Worm (Caenorhabditis elegans) whole organism, L4 larva: ENCODE measurements around the gene best-21.
"Not testable (repeated sequence)": the region's sequence is repeated elsewhere in the genome, so short reads cannot be mapped to it uniquely, and the experiment has no call there.

Experiments used
- F10B5.3 ChIP-seq: sonication (generic microtip); optimal IDR thresholded peaks from 2 replicates; lab custom pipeline; 2016; ENCODE audit warnings: mild to moderate bottlenecking, missing genetic modification characterization, missing compliant biosample characterization
- aha-1 ChIP-seq: fragments of 150-350 bp; peaks from one replicate; lab custom pipeline; 2014; ENCODE audit warnings: missing biosample characterization, missing genetic modification characterization
- ama-1 ChIP-seq: fragments of 150-350 bp; optimal IDR thresholded peaks from 2 replicates; lab custom pipeline; 2014; ENCODE audit warnings: inconsistent platforms, mixed read lengths
- ceh-62 ChIP-seq: sonication (generic microtip); optimal IDR thresholded peaks from 2 replicates; lab custom pipeline; 2017; ENCODE audit warnings: missing biosample characterization, missing genetic modification characterization
- ctbp-1 ChIP-seq: fragments of 200-800 bp; sonication (Bioruptor generic); IDR thresholded peaks from 2 replicates; pipeline ENCODE4 v1.3.6; 2022; ENCODE audit warnings: missing genetic modification reagents, missing genetic modification characterization, missing compliant biosample characterization
- daf-16 ChIP-seq, 3 experiments: sonication (generic microtip); optimal IDR thresholded peaks; 2 replicates each; lab custom pipeline; 2016 to 2017; ENCODE audit warnings: missing genetic modification characterization in 3 of 3, missing genetic modification reagents in 3 of 3, mild to moderate bottlenecking in 2 of 3, missing compliant biosample characterization in 2 of 3, missing biosample characterization in 1 of 3, moderate library complexity in 1 of 3
- daf-19 ChIP-seq: fragments of 200-800 bp; sonication (Bioruptor generic); conservative IDR thresholded peaks from 2 replicates; pipeline ENCODE4 v1.3.6; 2022; ENCODE audit warnings: missing genetic modification characterization, missing compliant biosample characterization
- daf-8 ChIP-seq: fragments of 200-800 bp; sonication (Bioruptor generic); IDR thresholded peaks from 2 replicates; pipeline ENCODE4 v1.3.6; 2022; ENCODE audit warnings: missing genetic modification characterization, missing compliant biosample characterization
- dpl-1 ChIP-seq: fragments of 150-350 bp; optimal IDR thresholded peaks from 2 replicates; lab custom pipeline; 2014; ENCODE audit warnings: missing biosample characterization, missing genetic modification reagents, missing genetic modification characterization
- gei-8 ChIP-seq: fragments of 200-800 bp; sonication (Bioruptor generic); optimal IDR thresholded peaks from 2 replicates; lab custom pipeline; 2018; ENCODE audit warnings: mild to moderate bottlenecking, missing genetic modification characterization, missing compliant biosample characterization
- hif-1 ChIP-seq, 2 experiments: sonication (generic microtip); optimal IDR thresholded peaks; 2 replicates each; lab custom pipeline; 2016 to 2017; ENCODE audit warnings: missing compliant biosample characterization in 2 of 2, missing genetic modification characterization in 2 of 2, missing genetic modification reagents in 2 of 2, missing genotype in 2 of 2, mild to moderate bottlenecking in 1 of 2
- jun-1 ChIP-seq: fragments of 150-350 bp; optimal IDR thresholded peaks from 2 replicates; lab custom pipeline; 2014; ENCODE audit warnings: missing biosample characterization, missing genetic modification reagents, missing genetic modification characterization
- lin-13 ChIP-seq: fragments of 150-350 bp; optimal IDR thresholded peaks from 2 replicates; lab custom pipeline; 2014; ENCODE audit warnings: missing biosample characterization, missing genetic modification reagents, missing genetic modification characterization
- lin-38 ChIP-seq: fragments of 200-800 bp; sonication (Bioruptor generic); IDR thresholded peaks from 2 replicates; pipeline ENCODE4 v1.3.6; 2022; ENCODE audit warnings: missing genetic modification reagents, missing genetic modification characterization, missing compliant biosample characterization
- lsy-2 ChIP-seq, 2 experiments: fragments of 150-350 bp in 1 of 2; sonication (generic microtip) in 1 of 2; optimal IDR thresholded peaks; 2 replicates each; lab custom pipeline; 2014 to 2017; ENCODE audit warnings: missing biosample characterization in 2 of 2, missing genetic modification characterization in 2 of 2
- mdt-29 ChIP-seq: fragments of 200-800 bp; sonication (Bioruptor generic); IDR thresholded peaks from 2 replicates; pipeline ENCODE4 v1.3.6; 2022; ENCODE audit warnings: missing genetic modification reagents, missing genetic modification characterization, missing compliant biosample characterization
- mep-1 ChIP-seq: fragments of 150-350 bp; sonication (generic microtip); optimal IDR thresholded peaks from 3 replicates; lab custom pipeline; 2014; ENCODE audit warnings: missing biosample characterization, missing genetic modification characterization
- nhr-102 ChIP-seq: sonication (generic microtip); optimal IDR thresholded peaks from 2 replicates; lab custom pipeline; 2016; ENCODE audit warnings: mild to moderate bottlenecking, missing genetic modification characterization, moderate library complexity, missing compliant biosample characterization
- nhr-41 ChIP-seq: fragments of 200-800 bp; sonication (Bioruptor generic); IDR thresholded peaks from 2 replicates; pipeline ENCODE4 v1.3.6; 2022; ENCODE audit warnings: missing genetic modification reagents, missing genetic modification characterization, missing compliant biosample characterization
- nhr-48 ChIP-seq: sonication (generic microtip); optimal IDR thresholded peaks from 2 replicates; lab custom pipeline; 2016; ENCODE audit warnings: mild to moderate bottlenecking, missing genetic modification characterization, missing compliant biosample characterization
- skn-1 ChIP-seq: fragments of 150-350 bp; optimal IDR thresholded peaks from 2 replicates; lab custom pipeline; 2014; ENCODE audit warnings: missing biosample characterization, missing genetic modification characterization
- snpc-1.2 ChIP-seq: fragments of 200-800 bp; sonication (Bioruptor generic); IDR thresholded peaks from 2 replicates; pipeline ENCODE4 v1.3.6; 2022; ENCODE audit warnings: missing genetic modification reagents, missing genetic modification characterization, missing compliant biosample characterization
- spr-1 ChIP-seq: sonication (generic microtip); optimal IDR thresholded peaks from 2 replicates; lab custom pipeline; 2016; ENCODE audit warnings: mild to moderate bottlenecking, missing genetic modification characterization, missing compliant biosample characterization
- unc-62 ChIP-seq, 3 experiments: fragments of 150-350 bp in 1 of 3; sonication (generic microtip); optimal IDR thresholded peaks in 2 of 3; peaks in 1 of 3; 1 replicate in 1 of 3; 2 replicates in 2 of 3; lab custom pipeline; 2014 to 2017; ENCODE audit warnings: missing biosample characterization in 3 of 3, missing genetic modification characterization in 3 of 3, missing genetic modification reagents in 3 of 3, missing genotype in 1 of 3
- vab-7 ChIP-seq: fragments of 200-800 bp; sonication (Bioruptor generic); IDR thresholded peaks from 2 replicates; pipeline ENCODE4 v1.3.6; 2022; ENCODE audit warnings: missing genetic modification reagents, missing genetic modification characterization, missing compliant biosample characterization
- ztf-7 ChIP-seq: fragments of 150-350 bp; optimal IDR thresholded peaks from 2 replicates; lab custom pipeline; 2014; ENCODE audit warnings: missing biosample characterization, missing genetic modification characterization

The best-21 gene

ce11 chrIV:15291162-15291561, 11.1 kb upstream of the best-21 start, which contains the start of gene pqn-90:
Gene pqn-90 (minus strand): TSS chrIV:15291262.
- TF ChIP-seq aha-1: peak; percentile 26
- no peak for TF ChIP-seq skn-1 (tag; lab: Kevin White, UChicago)

ce11 chrIV:15291607-15292006, 10.6 kb upstream of the best-21 start, which contains the start of gene pqn-91:
Gene pqn-91 (plus strand): TSS chrIV:15291907.
- no peak for TF ChIP-seq gei-8 (GFP tag; lab: Kevin White, UChicago)
- peak; percentile 33 for TF ChIP-seq aha-1
- TF ChIP-seq nhr-48 (tag; lab: Kevin White, UChicago): no peak
- TF ChIP-seq daf-19 (GFP tag; lab: Robert Waterston, UW): no peak
- no peak for TF ChIP-seq ctbp-1 (GFP tag; lab: Robert Waterston, UW)
- TF ChIP-seq daf-8 (GFP tag; lab: Robert Waterston, UW): no peak

- TF ChIP-seq snpc-1.2 (GFP tag; lab: Robert Waterston, UW): 0 out of 2 replicates have a peak, but pooled peaks have one; percentile 53
- no peak for TF ChIP-seq vab-7 (GFP tag; lab: Robert Waterston, UW)
- TF ChIP-seq, all 104 proteins: peak for 1
Observed at ce11 chrIV:15294040-15294439, 8.2 kb upstream of the best-21 start, which contains the start of gene Y73F8A.10. Gene Y73F8A.10 (plus strand): TSS chrIV:15294340.

DNA sequence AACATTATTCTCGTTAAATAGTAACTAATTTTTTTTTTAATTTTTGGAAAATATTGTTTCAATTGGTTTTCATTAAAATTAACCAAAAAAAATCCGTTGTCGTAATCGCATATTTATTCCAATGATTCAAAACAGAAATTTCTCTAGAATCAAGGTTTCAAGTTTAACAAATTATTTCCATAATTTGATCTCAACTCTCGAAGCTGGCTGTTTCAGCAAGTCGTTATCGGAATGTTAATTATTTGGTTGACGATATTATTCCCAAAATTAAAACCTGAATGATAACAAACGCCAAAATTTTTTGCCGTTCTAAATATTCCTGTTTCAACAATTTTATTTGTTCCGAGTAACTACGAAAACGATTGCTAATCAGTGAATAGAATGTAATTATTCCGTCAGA, 2.2 kb upstream of the best-21 start:
- TF ChIP-seq hif-1 (tag; optimal IDR thresholded peaks at IDR 0.05; lab: Kevin White, UChicago) (no peak), mep-1 (no peak), unc-62 (GFP tag; optimal IDR thresholded peaks at IDR 0.05 in 1 of 2; lab: Kevin White, UChicago) (peak in 1 of 2 experiments; percentile 72), unc-62 (tag; optimal IDR thresholded peaks at IDR 0.05; lab: Kevin White, UChicago) (no peak)

DNA sequence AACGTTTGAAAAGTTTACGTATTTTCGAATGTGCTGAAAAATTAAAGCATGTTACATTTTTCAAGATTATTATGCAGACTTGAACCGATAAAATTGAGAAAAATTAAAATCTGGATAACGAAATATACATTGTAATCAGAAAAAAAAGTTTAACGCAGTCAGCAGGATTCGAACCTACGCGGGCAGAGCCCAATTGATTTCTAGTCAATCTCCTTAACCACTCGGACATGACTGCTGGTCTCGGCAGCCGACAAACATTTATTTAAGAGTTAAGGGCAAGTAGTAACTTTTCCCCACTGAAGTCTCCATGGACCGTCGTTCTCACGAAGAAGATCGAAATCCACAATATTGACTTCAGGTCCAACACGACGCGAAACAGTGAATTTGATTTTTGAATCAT, 8.7 kb downstream of the best-21 start:
- TF ChIP-seq lin-38 (GFP tag; lab: Robert Waterston, UW): peak; percentile 34
- TF ChIP-seq snpc-1.2 (GFP tag; lab: Robert Waterston, UW): peak; percentile 97

DNA sequence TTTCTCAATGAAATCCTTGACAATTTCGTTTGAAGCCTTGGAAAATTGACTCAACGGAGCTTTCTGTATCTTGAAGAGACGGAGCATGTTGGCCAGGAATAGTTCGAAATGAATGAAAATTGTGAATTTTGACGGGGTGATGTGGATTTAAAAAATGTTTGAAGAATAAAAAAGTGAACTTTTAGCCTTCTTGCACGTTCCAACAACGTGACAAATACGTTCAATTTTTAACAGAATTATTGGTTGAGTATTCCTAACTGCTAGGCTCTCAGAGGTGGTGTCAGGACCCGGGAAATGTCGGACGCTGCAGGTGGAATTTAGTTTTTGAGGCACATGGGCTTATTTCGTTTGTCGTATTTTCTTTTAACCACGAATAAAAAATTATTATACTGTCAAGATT, 9.3 kb downstream of the best-21 start, which contains the start of gene Y73F8A.12:
Y73F8A.12 (minus strand) TSS at position 101 of the 400 bp plus-strand sequence.
- TF ChIP-seq F10B5.3 (tag; lab: Kevin White, UChicago); daf-16 (GFP tag; optimal IDR thresholded peaks at IDR 0.05; lab: Kevin White, UChicago); daf-16 (tag; optimal IDR thresholded peaks at IDR 0.05; lab: Kevin White, UChicago); dpl-1 (GFP tag; lab: Kevin White, UChicago): not testable (repeated sequence)

ce11 chrIV:15312008-15312407, 9.8 kb downstream of the best-21 start, which contains the start of gene Y73F8A.13:
Gene Y73F8A.13 (plus strand): TSS chrIV:15312247.
- no peak for TF ChIP-seq mdt-29
- no peak for TF ChIP-seq daf-8 (GFP tag; lab: Robert Waterston, UW)
- no peak for TF ChIP-seq ztf-7 (tag; lab: Kevin White, UChicago)
- no peak for TF ChIP-seq nhr-102 (tag; lab: Kevin White, UChicago)
- TF ChIP-seq hif-1 (tag; optimal IDR thresholded peaks at IDR 0.05; lab: Kevin White, UChicago): no peak
- peak; percentile 3 for TF ChIP-seq lin-13
- no peak for TF ChIP-seq nhr-41
- TF ChIP-seq lsy-2 (tag; optimal IDR thresholded peaks at IDR 0.05; lab: Kevin White, UChicago): no peak
- no peak for TF ChIP-seq ama-1 (lab: Kevin White, UChicago)
- no peak for TF ChIP-seq daf-16 (GFP tag; optimal IDR thresholded peaks at IDR 0.05; lab: Kevin White, UChicago)
- peak; percentile 55 for TF ChIP-seq daf-16 (tag; optimal IDR thresholded peaks at IDR 0.05; lab: Kevin White, UChicago)
- TF ChIP-seq jun-1 (tag; lab: Kevin White, UChicago): no peak
- no peak for TF ChIP-seq spr-1 (tag; lab: Kevin White, UChicago)

ce11 chrIV:15315502-15315901, 13.3 kb downstream of the best-21 start:
- TF ChIP-seq ceh-62 (no peak), unc-62 (GFP tag; optimal IDR thresholded peaks at IDR 0.05 in 1 of 2; lab: Kevin White, UChicago) (peak in 1 of 2 experiments; percentile 94), unc-62 (tag; optimal IDR thresholded peaks at IDR 0.05; lab: Kevin White, UChicago) (no peak), nhr-102 (tag; lab: Kevin White, UChicago) (no peak), snpc-1.2 (GFP tag; lab: Robert Waterston, UW) (0 out of 2 replicates have a peak, but pooled peaks have one; percentile 31)
